Worm (Caenorhabditis elegans) whole organism, young adult: ENCODE measurements around the gene nas-8.

Experiments used
- ceh-58 ChIP-seq: fragments of 200-800 bp; sonication (Bioruptor generic); IDR thresholded peaks from 2 replicates; pipeline ENCODE4 v1.3.6; 2022; ENCODE audit warnings: missing genetic modification characterization, missing compliant biosample characterization
- ceh-79 ChIP-seq: sonication (generic microtip); optimal IDR thresholded peaks from 2 replicates; lab custom pipeline; 2017; ENCODE audit warnings: mild to moderate bottlenecking, missing genetic modification characterization, missing compliant biosample characterization
- dpff-1 ChIP-seq: sonication (generic microtip); optimal IDR thresholded peaks from 2 replicates; lab custom pipeline; 2017; ENCODE audit warnings: mild to moderate bottlenecking, missing genetic modification characterization, missing compliant biosample characterization

DNA sequence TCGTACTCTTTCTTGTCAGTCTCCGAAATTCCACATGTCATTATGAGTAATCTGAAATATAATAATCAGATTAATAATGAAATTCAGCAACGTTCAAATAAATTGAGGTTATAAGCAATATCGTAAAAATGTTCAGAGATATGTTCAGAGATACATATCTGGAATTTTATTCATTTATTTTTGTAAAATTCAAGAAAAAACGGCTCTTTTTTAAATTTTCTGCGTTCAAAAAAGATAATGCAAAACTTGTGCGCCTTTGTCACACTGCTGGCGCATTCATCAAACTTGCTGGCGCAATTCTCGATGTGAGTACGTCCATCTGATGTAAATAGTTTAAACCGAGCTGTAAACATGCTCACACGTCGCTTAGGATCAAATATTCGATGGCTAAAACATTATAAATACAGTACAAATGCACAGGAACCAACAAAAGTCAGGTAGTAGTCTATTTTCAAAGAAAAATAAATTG lies 11.5 kb upstream of the nas-8 start, which contains the start of the genes rde-8 and ZC477.3:
- no peak for TF ChIP-seq ceh-58 (GFP tag; lab: Robert Waterston, UW)
- TF ChIP-seq ceh-79 (tag; lab: Kevin White, UChicago) = no peak
- no peak for TF ChIP-seq dpff-1 (tag; lab: Kevin White, UChicago)
